Fruit fly (Drosophila melanogaster) whole organism, embryonic: Measurements from ENCODE around the gene CG17097.

Experiments
- CG10147 ChIP-seq: fragments of 200-800 bp; sonication (Bioruptor generic); optimal IDR thresholded peaks from 2 replicates; lab custom pipeline; 2019; ENCODE audit warnings: missing biosample characterization, mild to moderate bottlenecking, missing genetic modification characterization, moderate library complexity
- CG11456 ChIP-seq: fragments of 200-800 bp; sonication (Bioruptor generic); IDR thresholded peaks from 3 replicates; pipeline ENCODE4 v1.3.6; 2022; ENCODE audit warnings: missing biosample characterization, missing genetic modification characterization
- CG12219 ChIP-seq: fragments of 200-800 bp; sonication (Bioruptor generic); optimal IDR thresholded peaks from 3 replicates; lab custom pipeline; 2018; ENCODE audit warnings: missing biosample characterization, mild to moderate bottlenecking, missing genetic modification characterization
- CG12659 ChIP-seq: fragments of 200-800 bp; sonication (Bioruptor generic); optimal IDR thresholded peaks from 3 replicates; lab custom pipeline; 2017; ENCODE audit warnings: mild to moderate bottlenecking, missing biosample characterization, missing genetic modification reagents, missing genetic modification characterization
- CG13424 ChIP-seq: fragments of 200-800 bp; sonication (Bioruptor generic); optimal IDR thresholded peaks from 2 replicates; lab custom pipeline; 2019; ENCODE audit warnings: missing biosample characterization, mild to moderate bottlenecking, missing genetic modification characterization, moderate library complexity
- CG13624 ChIP-seq: fragments of 200-800 bp; sonication (Bioruptor generic); optimal IDR thresholded peaks from 2 replicates; lab custom pipeline; 2016; ENCODE audit warnings: missing biosample characterization, missing genetic modification characterization
- CG15073 ChIP-seq: fragments of 200-800 bp; sonication (Bioruptor generic); optimal IDR thresholded peaks from 2 replicates; lab custom pipeline; 2016; ENCODE audit warnings: missing biosample characterization, missing genetic modification characterization
- CG16779 ChIP-seq: fragments of 200-800 bp; sonication (Bioruptor generic); IDR thresholded peaks from 2 replicates; pipeline ENCODE4 v1.3.6; 2022; ENCODE audit warnings: missing biosample characterization, missing genetic modification characterization
- CG17612 ChIP-seq: fragments of 200-800 bp; sonication (Bioruptor generic); IDR thresholded peaks from 2 replicates; pipeline ENCODE4 v1.3.6; 2022; ENCODE audit warnings: missing biosample characterization, missing genetic modification characterization
- CG2712 ChIP-seq: fragments of 200-800 bp; optimal IDR thresholded peaks from 3 replicates; lab custom pipeline; 2019; ENCODE audit warnings: missing biosample characterization, mild to moderate bottlenecking, missing genetic modification characterization, moderate library complexity
- CG34376 ChIP-seq: fragments of 200-800 bp; sonication (Bioruptor generic); optimal IDR thresholded peaks from 2 replicates; lab custom pipeline; 2018; ENCODE audit warnings: missing biosample characterization, mild to moderate bottlenecking, missing genetic modification characterization
- CG4360 ChIP-seq: fragments of 200-800 bp; sonication (Bioruptor generic); IDR thresholded peaks from 2 replicates; pipeline ENCODE4 v1.3.6; 2022; ENCODE audit warnings: missing biosample characterization, missing genetic modification characterization
- CG4424 ChIP-seq: fragments of 200-800 bp; sonication (Bioruptor generic); optimal IDR thresholded peaks from 3 replicates; lab custom pipeline; 2016; ENCODE audit warnings: missing biosample characterization, missing genetic modification characterization
- CG4820 ChIP-seq: fragments of 200-800 bp; sonication (Bioruptor generic); optimal IDR thresholded peaks from 3 replicates; lab custom pipeline; 2016; ENCODE audit warnings: missing biosample characterization, missing genetic modification characterization
- CG6654 ChIP-seq: fragments of 200-800 bp; sonication (Bioruptor generic); optimal IDR thresholded peaks from 2 replicates; lab custom pipeline; 2017; ENCODE audit warnings: missing biosample characterization, mild to moderate bottlenecking, missing genetic modification characterization
- CG6689 ChIP-seq: fragments of 200-800 bp; sonication (Bioruptor generic); IDR thresholded peaks from 2 replicates; pipeline ENCODE4 v1.3.6; 2022; ENCODE audit warnings: missing biosample characterization, missing genetic modification characterization
- CG7745 ChIP-seq: fragments of 200-800 bp; sonication (Bioruptor generic); optimal IDR thresholded peaks from 2 replicates; lab custom pipeline; 2018; ENCODE audit warnings: missing biosample characterization, mild to moderate bottlenecking, missing genetic modification characterization, moderate library complexity
- CG7786 ChIP-seq: fragments of 200-800 bp; sonication (Bioruptor generic); optimal IDR thresholded peaks from 2 replicates; lab custom pipeline; 2016; ENCODE audit warnings: missing biosample characterization, missing genetic modification characterization
- CG7839 ChIP-seq: fragments of 200-800 bp; sonication (Bioruptor generic); optimal IDR thresholded peaks from 3 replicates; lab custom pipeline; 2018; ENCODE audit warnings: missing biosample characterization, mild to moderate bottlenecking, missing genetic modification characterization, moderate library complexity
- CG9932 ChIP-seq: fragments of 200-800 bp; sonication (Bioruptor generic); IDR thresholded peaks from 2 replicates; pipeline ENCODE4 v1.3.6; 2022; ENCODE audit warnings: missing biosample characterization, missing genetic modification characterization
- CoRest ChIP-seq: fragments of 200-800 bp; sonication (Bioruptor generic); optimal IDR thresholded peaks from 3 replicates; lab custom pipeline; 2018; ENCODE audit warnings: missing biosample characterization, mild to moderate bottlenecking, missing genetic modification characterization, moderate library complexity
- Dad ChIP-seq: fragments of 200-800 bp; sonication (Bioruptor generic); optimal IDR thresholded peaks from 3 replicates; lab custom pipeline; 2016; ENCODE audit warnings: missing biosample characterization, missing genetic modification characterization
- Dref ChIP-seq: fragments of 200-800 bp; sonication (Bioruptor generic); IDR thresholded peaks from 2 replicates; pipeline ENCODE4 v1.3.6; 2022; ENCODE audit warnings: missing biosample characterization, missing genetic modification characterization
- ERR ChIP-seq: fragments of 200-800 bp; sonication (Bioruptor generic); optimal IDR thresholded peaks from 2 replicates; lab custom pipeline; 2016; ENCODE audit warnings: missing biosample characterization, missing genetic modification characterization
- Hand ChIP-seq: fragments of 200-800 bp; sonication (Bioruptor generic); optimal IDR thresholded peaks from 2 replicates; lab custom pipeline; 2017; ENCODE audit warnings: mild to moderate bottlenecking, missing biosample characterization, missing genetic modification reagents, missing genetic modification characterization
- NFAT ChIP-seq: fragments of 200-800 bp; sonication (Bioruptor generic); IDR thresholded peaks from 2 replicates; pipeline ENCODE4 v1.3.6; 2022; ENCODE audit warnings: missing biosample characterization, missing genetic modification characterization
- Ssrp ChIP-seq: fragments of 200-800 bp; sonication (Bioruptor generic); optimal IDR thresholded peaks from 2 replicates; lab custom pipeline; 2018; ENCODE audit warnings: missing biosample characterization, mild to moderate bottlenecking, missing genetic modification characterization, moderate library complexity
- abd-A ChIP-seq: fragments of 200-800 bp; sonication (Bioruptor generic); optimal IDR thresholded peaks from 3 replicates; lab custom pipeline; 2019; ENCODE audit warnings: missing biosample characterization, mild to moderate bottlenecking, missing genetic modification characterization, moderate library complexity
- aop ChIP-seq: fragments of 200-800 bp; sonication (Bioruptor generic); IDR thresholded peaks from 2 replicates; pipeline ENCODE4 v1.3.6; 2022; ENCODE audit warnings: missing biosample characterization, missing genetic modification characterization
- bbx ChIP-seq: fragments of 200-800 bp; sonication (Bioruptor generic); IDR thresholded peaks from 2 replicates; pipeline ENCODE4 v1.3.6; 2022; ENCODE audit warnings: missing biosample characterization, missing genetic modification characterization; ENCODE audit not compliant: partially characterized antibody
- cas ChIP-seq: fragments of 200-800 bp; sonication (Bioruptor generic); IDR thresholded peaks from 2 replicates; pipeline ENCODE4 v1.3.6; 2022; ENCODE audit warnings: missing biosample characterization, missing genetic modification characterization
- cg ChIP-seq: fragments of 200-800 bp; sonication (Bioruptor generic); optimal IDR thresholded peaks from 3 replicates; lab custom pipeline; 2019; ENCODE audit warnings: missing biosample characterization, mild to moderate bottlenecking, missing genetic modification characterization, moderate library complexity
- chinmo ChIP-seq: fragments of 200-800 bp; sonication (Bioruptor generic); IDR thresholded peaks from 4 replicates; pipeline ENCODE4 v1.3.6; 2022; ENCODE audit warnings: missing biosample characterization, missing genetic modification characterization; ENCODE audit not compliant: partially characterized antibody
- chn ChIP-seq: fragments of 200-800 bp; sonication (Bioruptor generic); optimal IDR thresholded peaks from 2 replicates; lab custom pipeline; 2016; ENCODE audit warnings: missing biosample characterization, missing genetic modification characterization
- maf-S ChIP-seq: fragments of 200-800 bp; sonication (Bioruptor generic); optimal IDR thresholded peaks from 2 replicates; lab custom pipeline; 2016; ENCODE audit warnings: missing biosample characterization, missing genetic modification characterization
- p53 ChIP-seq: fragments of 200-800 bp; sonication (Bioruptor generic); optimal IDR thresholded peaks from 2 replicates; lab custom pipeline; 2016; ENCODE audit warnings: missing biosample characterization, missing genetic modification characterization
- pan ChIP-seq, 4 experiments: fragments of >200 bp in 3 of 4; fragments of 200-800 bp in 1 of 4; sonication (Bioruptor generic) in 1 of 4; optimal IDR thresholded peaks in 3 of 4; IDR thresholded peaks in 1 of 4; 2 replicates each; pipeline versions ENCODE4 v1.3.6 to Lab custom; 2017 to 2022; ENCODE audit warnings: missing biosample characterization in 2 of 4, missing genetic modification characterization in 2 of 4, mixed read lengths in 1 of 4
- pb ChIP-seq: fragments of 200-800 bp; sonication (Bioruptor generic); optimal IDR thresholded peaks from 3 replicates; lab custom pipeline; 2016; ENCODE audit warnings: missing biosample characterization, missing genetic modification characterization
- prd ChIP-seq, 3 experiments: fragments of >200 bp in 2 of 3; fragments of 200-800 bp in 1 of 3; sonication (Bioruptor generic) in 1 of 3; optimal IDR thresholded peaks in 2 of 3; IDR thresholded peaks in 1 of 3; 2 replicates in 2 of 3; 3 replicates in 1 of 3; pipeline versions ENCODE4 v1.3.6 to Lab custom; 2017 to 2022; ENCODE audit warnings: missing biosample characterization in 1 of 3, missing genetic modification characterization in 1 of 3
- pzg ChIP-seq: fragments of 200-800 bp; sonication (Bioruptor generic); optimal IDR thresholded peaks from 3 replicates; lab custom pipeline; 2018; ENCODE audit warnings: missing biosample characterization, mild to moderate bottlenecking, missing genetic modification characterization, moderate library complexity
- sc ChIP-seq, 3 experiments: fragments of >200 bp in 2 of 3; fragments of 200-800 bp in 1 of 3; sonication (Bioruptor generic) in 1 of 3; optimal IDR thresholded peaks; 2 replicates in 2 of 3; 3 replicates in 1 of 3; lab custom pipeline; 2017; ENCODE audit warnings: mild to moderate bottlenecking in 1 of 3, missing biosample characterization in 1 of 3, missing genetic modification characterization in 1 of 3, missing genetic modification reagents in 1 of 3
- scrt ChIP-seq: fragments of 200-800 bp; sonication (Bioruptor generic); optimal IDR thresholded peaks from 2 replicates; lab custom pipeline; 2018; ENCODE audit warnings: missing biosample characterization, mild to moderate bottlenecking, missing genetic modification characterization, moderate library complexity
- slp2 ChIP-seq: fragments of 200-800 bp; sonication (Bioruptor generic); optimal IDR thresholded peaks from 2 replicates; lab custom pipeline; 2016; ENCODE audit warnings: missing biosample characterization, missing genetic modification characterization
- sr ChIP-seq: fragments of 200-800 bp; sonication (Bioruptor generic); IDR thresholded peaks from 3 replicates; pipeline ENCODE4 v1.3.6; 2022; ENCODE audit warnings: missing biosample characterization, missing genetic modification characterization
- toy ChIP-seq: fragments of 200-800 bp; sonication (Bioruptor generic); IDR thresholded peaks from 2 replicates; pipeline ENCODE4 v1.3.6; 2022; ENCODE audit warnings: missing biosample characterization, missing genetic modification characterization
- unc-4 ChIP-seq: fragments of 200-800 bp; sonication (Bioruptor generic); IDR thresholded peaks from 2 replicates; pipeline ENCODE4 v1.3.6; 2022; ENCODE audit warnings: missing biosample characterization, missing genetic modification characterization; ENCODE audit not compliant: partially characterized antibody
- vvl ChIP-seq: fragments of 200-800 bp; sonication (Bioruptor generic); IDR thresholded peaks from 2 replicates; pipeline ENCODE4 v1.3.6; 2022; ENCODE audit warnings: missing biosample characterization, missing genetic modification characterization
- wdn ChIP-seq: fragments of 200-800 bp; sonication (Bioruptor generic); IDR thresholded peaks from 2 replicates; pipeline ENCODE4 v1.3.6; 2022; ENCODE audit warnings: missing biosample characterization, missing genetic modification characterization

CG17097 gene

DNA sequence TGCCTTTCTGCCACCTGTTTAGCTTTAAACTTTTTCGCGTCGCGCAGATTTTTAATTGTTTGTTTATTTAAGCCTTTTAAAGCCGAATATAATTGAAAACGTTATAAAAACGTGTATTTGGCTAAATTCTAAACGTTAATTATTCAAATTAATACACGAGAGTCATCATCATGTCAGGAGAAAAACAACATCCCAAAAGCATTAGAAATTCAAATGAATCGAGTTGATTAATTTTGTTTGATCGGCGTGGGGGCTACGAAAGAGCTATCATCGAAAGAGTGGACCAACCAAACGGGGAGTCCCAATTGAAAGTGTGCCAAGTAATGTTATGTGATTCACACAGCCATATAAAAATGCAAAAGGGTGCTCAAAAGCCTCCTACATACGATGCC, 41.6 kb downstream of the CG17097 start:
- TF ChIP-seq vvl (GFP tag; lab: Robert Waterston, UW) (peak; percentile 61; the same call in 1 of the 2 replicates), CG12659 (GFP tag; lab: Kevin White, UChicago) (no peak), abd-A (peak; percentile 56), pb (no peak), CoRest (tag; lab: Kevin White, UChicago) (no peak)

DNA sequence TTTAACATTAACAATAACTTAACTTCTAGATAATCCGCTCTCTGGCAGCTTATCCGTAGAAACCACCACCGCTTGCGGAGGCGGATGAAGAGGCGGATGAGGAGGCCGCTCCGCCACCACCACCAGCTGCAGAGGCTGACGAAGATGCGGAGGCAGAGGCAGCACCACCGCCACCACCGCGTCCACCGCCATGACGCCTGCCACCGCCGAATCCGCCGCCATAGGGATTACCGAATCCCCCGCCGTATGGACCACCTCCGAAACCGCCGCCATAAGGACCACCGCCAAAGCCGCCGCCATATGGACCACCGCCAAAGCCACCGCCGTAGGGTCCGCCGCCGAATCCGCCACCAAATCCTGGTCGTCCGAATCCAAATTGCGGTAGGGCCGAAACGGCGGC, 42.5 kb downstream of the CG17097 start:
- TF ChIP-seq pzg (GFP tag; lab: Kevin White, UChicago) (no peak), CG2712 (tag; lab: Kevin White, UChicago) (no peak), maf-S (GFP tag; lab: Kevin White, UChicago) (no peak), CG9932 (GFP tag; lab: Robert Waterston, UW) (peak; percentile 28; the same call in 1 of the 2 replicates), CG11456 (GFP tag; lab: Robert Waterston, UW) (peak; percentile 53; the same call in 1 of the 3 replicates), sc (optimal IDR thresholded peaks at IDR 0.05; lab: Kevin White, UChicago) (no peak), sc (GFP tag; optimal IDR thresholded peaks at IDR 0.05; lab: Kevin White, UChicago) (no peak), Dad (GFP tag; lab: Kevin White, UChicago) (no peak), CG4360 (no peak), CG6654 (GFP tag; lab: Kevin White, UChicago) (no peak), p53 (no peak), CG10147 (no peak), toy (GFP tag; lab: Robert Waterston, UW) (no peak), CG34376 (GFP tag; lab: Kevin White, UChicago) (no peak), CG4820 (GFP tag; lab: Kevin White, UChicago) (no peak), prd (optimal IDR thresholded peaks at IDR 0.05; lab: Kevin White, UChicago) (no peak), prd (GFP tag; IDR thresholded peaks at IDR 0.05; lab: Robert Waterston, UW) (0 out of 3 replicates have a peak, but pooled peaks have one; percentile 5), bbx (GFP tag; lab: Robert Waterston, UW) (no peak), CG7745 (tag; lab: Kevin White, UChicago) (no peak), CG6689 (GFP tag; lab: Robert Waterston, UW) (no peak), ERR (GFP tag; lab: Kevin White, UChicago) (no peak), aop (GFP tag; lab: Robert Waterston, UW) (no peak), Ssrp (tag; lab: Kevin White, UChicago) (no peak), wdn (GFP tag; lab: Robert Waterston, UW) (no peak), unc-4 (GFP tag; lab: Robert Waterston, UW) (no peak), CG7786 (GFP tag; lab: Kevin White, UChicago) (no peak), cas (GFP tag; lab: Robert Waterston, UW) (0 out of 2 replicates have a peak, but pooled peaks have one; percentile 27), pan (optimal IDR thresholded peaks at IDR 0.05; lab: Kevin White, UChicago) (no peak), pan (GFP tag; optimal IDR thresholded peaks at IDR 0.05 in 1 of 2, IDR thresholded peaks at IDR 0.05 in 1 of 2) (no peak), CG13624 (GFP tag; lab: Kevin White, UChicago) (no peak), NFAT (GFP tag; lab: Robert Waterston, UW) (0 out of 2 replicates have a peak, but pooled peaks have one; percentile 16), CG7839 (tag; lab: Kevin White, UChicago) (no peak), CG13424 (tag; lab: Kevin White, UChicago) (no peak), CG17612 (0 out of 2 replicates have a peak, but pooled peaks have one; percentile 20), chinmo (GFP tag; lab: Robert Waterston, UW) (0 out of 4 replicates have a peak, but pooled peaks have one; percentile 18), cg (GFP tag; lab: Kevin White, UChicago) (no peak), vvl (GFP tag; lab: Robert Waterston, UW) (no peak), slp2 (GFP tag; lab: Kevin White, UChicago) (no peak), Dref (GFP tag; lab: Robert Waterston, UW) (no peak), CG16779 (GFP tag; lab: Robert Waterston, UW) (no peak), sr (GFP tag; lab: Robert Waterston, UW) (peak; percentile 73; the same call in 2 of the 3 replicates), CG15073 (GFP tag; lab: Kevin White, UChicago) (no peak), CG4424 (no peak), scrt (GFP tag; lab: Kevin White, UChicago) (no peak), chn (GFP tag; lab: Kevin White, UChicago) (no peak), Hand (GFP tag; lab: Kevin White, UChicago) (no peak), CG12219 (no peak)
